Worm (Caenorhabditis elegans): Measurements from ENCODE around the gene str-178.

Gene str-178

ce11 chrV:12696790-12697189 is 19.6 kb downstream of the str-178 start:
- no peak for TF ChIP-seq tra-4 (tag; optimal IDR thresholded peaks at IDR 0.05)
- TF ChIP-seq pes-1 (GFP tag; IDR thresholded peaks at IDR 0.05) = no peak
- TF ChIP-seq ceh-13 (GFP tag; optimal IDR thresholded peaks at IDR 0.05) = no peak
- TF ChIP-seq ceh-36 (tag; optimal IDR thresholded peaks at IDR 0.05) = no peak
- TF ChIP-seq hmbx-1 (tag; optimal IDR thresholded peaks at IDR 0.05) = no peak
- no peak for TF ChIP-seq tbx-11 (GFP tag; IDR thresholded peaks at IDR 0.05)
- no peak for TF ChIP-seq B0310.2 (tag; optimal IDR thresholded peaks at IDR 0.05)
- no peak for TF ChIP-seq ets-7 (tag; optimal IDR thresholded peaks at IDR 0.05)
- no peak for TF ChIP-seq ama-1 (optimal IDR thresholded peaks at IDR 0.05)
- TF ChIP-seq hmg-4 (GFP tag; optimal IDR thresholded peaks at IDR 0.05) = no peak
- TF ChIP-seq flt-1 (GFP tag; IDR thresholded peaks at IDR 0.05) = no peak
- TF ChIP-seq aly-1 (tag; optimal IDR thresholded peaks at IDR 0.05) = no peak
- TF ChIP-seq sea-1 (GFP tag; conservative IDR thresholded peaks at IDR 0.05) = no peak
- TF ChIP-seq tbx-37 (GFP tag; conservative IDR thresholded peaks at IDR 0.05) = no peak
- TF ChIP-seq hnd-1 (tag; optimal IDR thresholded peaks at IDR 0.05) = no peak
- no peak for TF ChIP-seq F13C5.2 (tag; optimal IDR thresholded peaks at IDR 0.05)
- TF ChIP-seq scrt-1 (GFP tag; IDR thresholded peaks at IDR 0.05) = no peak

DNA sequence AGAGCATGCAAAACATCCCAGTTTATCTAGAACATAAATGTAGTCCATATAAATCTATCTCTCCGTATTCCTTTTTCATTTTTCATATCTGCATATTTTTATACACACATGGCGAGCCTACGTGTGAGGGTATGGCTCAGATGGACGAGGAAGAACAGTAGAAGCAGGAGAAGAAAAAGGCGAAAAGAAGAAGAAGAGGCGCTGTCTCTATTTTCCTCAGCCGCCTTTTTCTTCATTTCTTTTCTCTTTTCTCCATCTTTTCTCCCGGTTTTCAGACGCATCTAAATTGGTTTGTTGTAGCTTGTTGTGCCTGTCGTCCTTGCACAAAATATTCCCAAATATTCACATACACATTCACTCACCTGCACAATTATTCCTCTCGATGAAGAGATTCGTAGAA is 20.4 kb downstream of the str-178 start, which contains the start of gene K10C8.4:
K10C8.4 (plus strand) TSS at position 301 of the 400 bp plus-strand sequence.
- TF ChIP-seq ama-1 (optimal IDR thresholded peaks at IDR 0.05) (no peak), tra-4 (tag; optimal IDR thresholded peaks at IDR 0.05) (no peak), tbx-11 (GFP tag; IDR thresholded peaks at IDR 0.05) (no peak), hnd-1 (tag; optimal IDR thresholded peaks at IDR 0.05) (no peak), flt-1 (GFP tag; IDR thresholded peaks at IDR 0.05) (no peak), ceh-13 (GFP tag; optimal IDR thresholded peaks at IDR 0.05) (no peak), pes-1 (GFP tag; IDR thresholded peaks at IDR 0.05) (no peak)

ce11 chrV:12695155-12695554 is 21.2 kb downstream of the str-178 start, which contains the start of gene parn-1:
parn-1 (minus strand) TSS chrV:12695255.
- no peak for TF ChIP-seq tbx-37 (GFP tag; conservative IDR thresholded peaks at IDR 0.05)

DNA sequence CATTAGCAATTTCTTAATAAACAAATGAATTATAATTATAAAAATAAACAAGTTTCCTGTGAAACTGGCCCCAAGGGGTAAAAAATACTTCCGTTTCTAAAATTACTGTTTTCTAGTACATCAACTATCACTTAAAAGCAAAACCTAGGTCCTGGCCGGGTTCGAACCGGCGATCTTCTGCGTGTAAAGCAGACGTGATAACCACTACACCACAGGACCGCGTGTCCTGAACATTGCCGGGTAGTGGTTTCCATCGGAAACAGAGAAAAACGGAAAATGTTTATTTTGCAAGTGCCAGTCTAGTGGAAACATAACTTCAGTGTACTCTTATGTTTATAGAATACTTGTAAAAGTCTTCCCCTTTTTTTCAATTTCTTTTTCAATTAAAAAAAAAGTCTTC is 33.1 kb downstream of the str-178 start:
- TF ChIP-seq aly-1 (tag; optimal IDR thresholded peaks at IDR 0.05) = no peak
- no peak for TF ChIP-seq scrt-1 (GFP tag; IDR thresholded peaks at IDR 0.05)
- TF ChIP-seq hmbx-1 (tag; optimal IDR thresholded peaks at IDR 0.05) = no peak
- TF ChIP-seq hnd-1 (tag; optimal IDR thresholded peaks at IDR 0.05) = no peak
- no peak for TF ChIP-seq F13C5.2 (tag; optimal IDR thresholded peaks at IDR 0.05)
- no peak for TF ChIP-seq ceh-13 (GFP tag; optimal IDR thresholded peaks at IDR 0.05)
- TF ChIP-seq tbx-37 (GFP tag; conservative IDR thresholded peaks at IDR 0.05) = no peak
- TF ChIP-seq ets-7 (tag; optimal IDR thresholded peaks at IDR 0.05) = no peak
- no peak for TF ChIP-seq pes-1 (GFP tag; IDR thresholded peaks at IDR 0.05)
- TF ChIP-seq hmg-4 (GFP tag; optimal IDR thresholded peaks at IDR 0.05) = no peak
- TF ChIP-seq tbx-11 (GFP tag; IDR thresholded peaks at IDR 0.05) = no peak
- TF ChIP-seq ama-1 (optimal IDR thresholded peaks at IDR 0.05) = no peak
- no peak for TF ChIP-seq sea-1 (GFP tag; conservative IDR thresholded peaks at IDR 0.05)
- TF ChIP-seq tra-4 (tag; optimal IDR thresholded peaks at IDR 0.05) = no peak

DNA sequence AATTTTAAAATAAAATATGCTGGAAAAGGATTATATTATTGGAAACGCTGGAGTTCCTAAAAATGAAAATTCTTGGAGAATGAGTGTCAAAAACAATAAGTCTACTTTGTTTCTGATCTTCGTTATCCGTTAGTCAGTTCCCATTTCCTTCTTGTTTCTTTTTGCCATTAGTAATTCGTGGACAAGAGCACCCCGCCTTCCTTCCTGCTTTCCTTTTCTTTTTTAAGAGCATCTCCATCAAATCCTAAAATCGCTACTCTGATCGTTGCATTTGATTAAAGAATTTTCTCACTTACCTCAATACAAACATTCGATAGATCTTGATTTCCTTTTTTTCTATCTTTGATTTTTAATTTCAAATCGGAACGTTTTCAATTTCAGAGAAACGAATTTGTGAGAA is 36.5 kb downstream of the str-178 start, which contains the start of gene frpr-15:
frpr-15 (plus strand) TSS at position 301 of the 400 bp plus-strand sequence.
- no peak for TF ChIP-seq F13C5.2 (tag; optimal IDR thresholded peaks at IDR 0.05)
- TF ChIP-seq ets-7 (tag; optimal IDR thresholded peaks at IDR 0.05) = no peak
- no peak for TF ChIP-seq aly-1 (tag; optimal IDR thresholded peaks at IDR 0.05)
- TF ChIP-seq tra-4 (tag; optimal IDR thresholded peaks at IDR 0.05) = no peak
- TF ChIP-seq flt-1 (GFP tag; IDR thresholded peaks at IDR 0.05) = no peak
- TF ChIP-seq ceh-13 (GFP tag; optimal IDR thresholded peaks at IDR 0.05) = no peak
- TF ChIP-seq sea-1 (GFP tag; conservative IDR thresholded peaks at IDR 0.05) = no peak
- no peak for TF ChIP-seq ceh-36 (tag; optimal IDR thresholded peaks at IDR 0.05)
- TF ChIP-seq scrt-1 (GFP tag; IDR thresholded peaks at IDR 0.05) = no peak
- no peak for TF ChIP-seq B0310.2 (tag; optimal IDR thresholded peaks at IDR 0.05)
- TF ChIP-seq pes-1 (GFP tag; IDR thresholded peaks at IDR 0.05) = no peak
- TF ChIP-seq hnd-1 (tag; optimal IDR thresholded peaks at IDR 0.05) = no peak
- TF ChIP-seq tbx-11 (GFP tag; IDR thresholded peaks at IDR 0.05) = no peak
- TF ChIP-seq hmbx-1 (tag; optimal IDR thresholded peaks at IDR 0.05) = no peak

- no peak for TF ChIP-seq pes-1 (GFP tag; IDR thresholded peaks at IDR 0.05)
- TF ChIP-seq scrt-1 (GFP tag; IDR thresholded peaks at IDR 0.05) = no peak
- TF ChIP-seq flt-1 (GFP tag; IDR thresholded peaks at IDR 0.05) = no peak
These were observed 37.1 kb downstream of the str-178 start for ce11 chrV:12679292-12679691.

ce11 chrV:12676299-12676698 is 40.0 kb downstream of the str-178 start:
- TF ChIP-seq sea-1 (GFP tag; conservative IDR thresholded peaks at IDR 0.05) (no peak), F13C5.2 (tag; optimal IDR thresholded peaks at IDR 0.05) (no peak), hmg-4 (GFP tag; optimal IDR thresholded peaks at IDR 0.05) (no peak), ceh-36 (tag; optimal IDR thresholded peaks at IDR 0.05) (no peak), tbx-11 (GFP tag; IDR thresholded peaks at IDR 0.05) (no peak), pes-1 (GFP tag; IDR thresholded peaks at IDR 0.05) (no peak), hmbx-1 (tag; optimal IDR thresholded peaks at IDR 0.05) (no peak)

- no peak for TF ChIP-seq scrt-1 (GFP tag; IDR thresholded peaks at IDR 0.05)
- TF ChIP-seq ceh-13 (GFP tag; optimal IDR thresholded peaks at IDR 0.05) = no peak
- TF ChIP-seq ama-1 (optimal IDR thresholded peaks at IDR 0.05) = no peak
- no peak for TF ChIP-seq B0310.2 (tag; optimal IDR thresholded peaks at IDR 0.05)
- no peak for TF ChIP-seq flt-1 (GFP tag; IDR thresholded peaks at IDR 0.05)
- TF ChIP-seq hmbx-1 (tag; optimal IDR thresholded peaks at IDR 0.05) = no peak
- TF ChIP-seq F13C5.2 (tag; optimal IDR thresholded peaks at IDR 0.05) = no peak
- no peak for TF ChIP-seq tra-4 (tag; optimal IDR thresholded peaks at IDR 0.05)
- no peak for TF ChIP-seq hnd-1 (tag; optimal IDR thresholded peaks at IDR 0.05)
These were observed 42.6 kb downstream of the str-178 start for ce11 chrV:12673745-12674144.
